Fruit fly (Drosophila melanogaster) whole organism, wandering third instar larva: ENCODE data around the gene Cdc6.

Experiments used
- Abd-B ChIP-seq: fragments of >200 bp; optimal IDR thresholded peaks from 2 replicates; lab custom pipeline; 2017; ENCODE audit warnings: missing biosample characterization, missing genetic modification characterization
- CG32264 ChIP-seq: fragments of 200-800 bp; sonication (Bioruptor generic); optimal IDR thresholded peaks from 2 replicates; lab custom pipeline; 2016; ENCODE audit warnings: missing biosample characterization, missing genetic modification characterization
- CrebA ChIP-seq: fragments of 200-800 bp; sonication (Bioruptor generic); optimal IDR thresholded peaks from 2 replicates; lab custom pipeline; 2016; ENCODE audit warnings: missing biosample characterization, mild to moderate bottlenecking, missing genetic modification characterization, borderline replicate concordance
- Dfd ChIP-seq: fragments of >200 bp; optimal IDR thresholded peaks from 2 replicates; lab custom pipeline; 2017; ENCODE audit warnings: missing biosample characterization, missing genetic modification characterization
- GATAd ChIP-seq: sonication (Bioruptor generic); optimal IDR thresholded peaks from 2 replicates; lab custom pipeline; 2016; ENCODE audit warnings: missing biosample characterization, missing genetic modification characterization
- HLH106 ChIP-seq: fragments of 200-800 bp; optimal IDR thresholded peaks from 3 replicates; lab custom pipeline; 2019; ENCODE audit warnings: missing biosample characterization, mild to moderate bottlenecking, missing genetic modification characterization, moderate library complexity
- Hnf4 ChIP-seq: fragments of 200-800 bp; sonication (Bioruptor generic); optimal IDR thresholded peaks from 2 replicates; lab custom pipeline; 2016; ENCODE audit warnings: missing biosample characterization, mild to moderate bottlenecking, missing genetic modification characterization
- Hr83 ChIP-seq: fragments of 200-300 bp; sonication (Bioruptor generic); optimal IDR thresholded peaks from 2 replicates; lab custom pipeline; 2016; ENCODE audit warnings: missing biosample characterization, mild to moderate bottlenecking, missing genetic modification characterization, moderate library complexity; ENCODE audit not compliant: poor library complexity, severe bottlenecking
- Jra ChIP-seq: sonication (Bioruptor generic); optimal IDR thresholded peaks from 2 replicates; lab custom pipeline; 2016; ENCODE audit warnings: missing biosample characterization, missing genetic modification characterization
- Mio ChIP-seq: sonication (Bioruptor generic); optimal IDR thresholded peaks from 2 replicates; lab custom pipeline; 2016; ENCODE audit warnings: missing biosample characterization, missing genetic modification characterization
- Myc ChIP-seq: fragments of >200 bp; optimal IDR thresholded peaks from 2 replicates; lab custom pipeline; 2017
- N ChIP-seq: fragments of >200 bp; optimal IDR thresholded peaks from 2 replicates; lab custom pipeline; 2018; ENCODE audit warnings: missing biosample characterization, missing external identifiers, missing genetic modification characterization
- OdsH ChIP-seq: fragments of 200-800 bp; sonication (Bioruptor generic); optimal IDR thresholded peaks from 2 replicates; lab custom pipeline; 2016; ENCODE audit warnings: missing biosample characterization, mild to moderate bottlenecking, missing genetic modification characterization
- Rel ChIP-seq, 2 experiments: fragments of 200-800 bp; sonication (Bioruptor generic) in 1 of 2; optimal IDR thresholded peaks; 2 replicates in 1 of 2; 3 replicates in 1 of 2; lab custom pipeline; 2016 to 2019; ENCODE audit warnings: mild to moderate bottlenecking in 2 of 2, missing biosample characterization in 2 of 2, missing genetic modification characterization in 2 of 2, moderate library complexity in 1 of 2
- Sp1 ChIP-seq: fragments of 200-800 bp; sonication (Bioruptor generic); optimal IDR thresholded peaks from 3 replicates; lab custom pipeline; 2019; ENCODE audit warnings: missing biosample characterization, mild to moderate bottlenecking, missing genetic modification characterization, moderate library complexity
- Vsx2 ChIP-seq: fragments of 200-300, 225-300 bp; sonication (Bioruptor generic); optimal IDR thresholded peaks from 2 replicates; lab custom pipeline; 2018; ENCODE audit warnings: missing biosample characterization, missing genetic modification characterization; ENCODE audit not compliant: partially characterized antibody
- br ChIP-seq: fragments of 200-800 bp; sonication (Bioruptor generic); optimal IDR thresholded peaks from 2 replicates; lab custom pipeline; 2016; ENCODE audit warnings: missing biosample characterization, missing genetic modification characterization
- dl ChIP-seq, 2 experiments: fragments of 175-275, 200-275 bp in 1 of 2; fragments of 200-275 bp in 1 of 2; sonication (Bioruptor generic); optimal IDR thresholded peaks; lab custom pipeline; 2018; ENCODE audit warnings: mild to moderate bottlenecking in 2 of 2, missing biosample characterization in 2 of 2, missing genetic modification characterization in 2 of 2, moderate library complexity in 2 of 2; ENCODE audit not compliant: partially characterized antibody in 2 of 2, insufficient read depth in 1 of 2
- dmrt93B ChIP-seq: fragments of 200-800 bp; sonication (Bioruptor generic); optimal IDR thresholded peaks from 2 replicates; lab custom pipeline; 2018; ENCODE audit warnings: missing biosample characterization, mild to moderate bottlenecking, missing genetic modification characterization
- dsf ChIP-seq: sonication (Bioruptor generic); optimal IDR thresholded peaks from 2 replicates; lab custom pipeline; 2016; ENCODE audit warnings: missing biosample characterization, missing genetic modification characterization, borderline replicate concordance
- ey ChIP-seq: fragments of 200-800 bp; sonication (Bioruptor generic); optimal IDR thresholded peaks from 2 replicates; lab custom pipeline; 2016; ENCODE audit warnings: missing biosample characterization, missing genetic modification characterization
- foxo ChIP-seq, 2 experiments: fragments of 200-800 bp; sonication (Bioruptor generic); optimal IDR thresholded peaks; 2 replicates in 1 of 2; 3 replicates in 1 of 2; lab custom pipeline; 2016 to 2017; ENCODE audit warnings: missing biosample characterization in 2 of 2, missing genetic modification characterization in 2 of 2
- fru ChIP-seq: fragments of 200-800 bp; sonication (Bioruptor generic); optimal IDR thresholded peaks from 3 replicates; lab custom pipeline; 2016; ENCODE audit warnings: missing biosample characterization, mild to moderate bottlenecking, missing genetic modification characterization
- h ChIP-seq: fragments of 200-800 bp; sonication (Bioruptor generic); optimal IDR thresholded peaks from 3 replicates; lab custom pipeline; 2016; ENCODE audit warnings: missing biosample characterization, mild to moderate bottlenecking, missing genetic modification characterization
- jim ChIP-seq: fragments of 175-275, 200-325 bp; sonication (Bioruptor generic); optimal IDR thresholded peaks from 2 replicates; lab custom pipeline; 2016; ENCODE audit warnings: missing biosample characterization, mild to moderate bottlenecking, missing genetic modification characterization
- lola ChIP-seq: fragments of >200 bp; optimal IDR thresholded peaks from 2 replicates; lab custom pipeline; 2017; ENCODE audit warnings: missing biosample characterization, missing genetic modification characterization
- pan ChIP-seq: fragments of >200 bp; optimal IDR thresholded peaks from 2 replicates; lab custom pipeline; 2017
- psq ChIP-seq: fragments of 200-800 bp; sonication (Bioruptor generic); optimal IDR thresholded peaks from 3 replicates; lab custom pipeline; 2017; ENCODE audit warnings: missing biosample characterization, mild to moderate bottlenecking, missing genetic modification characterization, moderate library complexity
- rgr ChIP-seq: fragments of 200-800 bp; sonication (Bioruptor generic); optimal IDR thresholded peaks from 3 replicates; lab custom pipeline; 2016; ENCODE audit warnings: missing biosample characterization, mild to moderate bottlenecking, missing genetic modification characterization
- sage ChIP-seq: fragments of 200-800 bp; sonication (Bioruptor generic); optimal IDR thresholded peaks from 2 replicates; lab custom pipeline; 2016; ENCODE audit warnings: missing biosample characterization, mild to moderate bottlenecking, missing genetic modification characterization
- sv ChIP-seq: fragments of 200-800 bp; sonication (Bioruptor generic); optimal IDR thresholded peaks from 3 replicates; lab custom pipeline; 2016; ENCODE audit warnings: missing biosample characterization, missing genetic modification characterization
- tai ChIP-seq: sonication (Bioruptor generic); optimal IDR thresholded peaks from 2 replicates; lab custom pipeline; 2016; ENCODE audit warnings: missing biosample characterization, missing genetic modification characterization
- usp ChIP-seq: fragments of >200 bp; optimal IDR thresholded peaks from 2 replicates; lab custom pipeline; 2017; ENCODE audit warnings: missing biosample characterization, missing genetic modification characterization

Cdc6 gene

dm6 chr3L:8633614-8634325 is at the start of gene Cdc6:
Gene Cdc6 (minus strand): TSS chr3L:8634069.
- TF ChIP-seq Jra (no peak), sage (GFP tag; lab: Kevin White, UChicago) (no peak), fru (no peak), GATAd (no peak), OdsH (GFP tag; lab: Kevin White, UChicago) (no peak), dmrt93B (GFP tag; lab: Kevin White, UChicago) (no peak), Hr83 (GFP tag; lab: Kevin White, UChicago) (no peak), Myc (lab: Kevin White, UChicago) (no peak), Abd-B (GFP tag; lab: Kevin White, UChicago) (no peak), tai (no peak), Hnf4 (GFP tag; lab: Kevin White, UChicago) (no peak), pan (no peak), jim (no peak), CG32264 (no peak), Dfd (no peak), CrebA (GFP tag; lab: Kevin White, UChicago) (no peak), dsf (GFP tag; lab: Kevin White, UChicago) (no peak), br (GFP tag; lab: Kevin White, UChicago) (no peak), Vsx2 (GFP tag; lab: Kevin White, UChicago) (no peak)
- TF ChIP-seq, all 38 proteins: peak for 0

dm6 chr3L:8682551-8683375 is 48.9 kb upstream of the Cdc6 start:
- no peak for TF ChIP-seq Sp1 (GFP tag; lab: Kevin White, UChicago)
- no peak for TF ChIP-seq dl (GFP tag; optimal IDR thresholded peaks at IDR 0.05; lab: Kevin White, UChicago; ENCODE audit: insufficient read depth in 1 of 2, partially characterized antibody in 2 of 2)
- peak; percentile 89 for TF ChIP-seq h (GFP tag; lab: Kevin White, UChicago)
- TF ChIP-seq foxo (GFP tag; optimal IDR thresholded peaks at IDR 0.05; lab: Kevin White, UChicago) = peak in 1 of 2 experiments; percentile 8
- TF ChIP-seq Abd-B (GFP tag; lab: Kevin White, UChicago) = no peak
- TF ChIP-seq CG32264 = no peak
- TF ChIP-seq Hnf4 (GFP tag; lab: Kevin White, UChicago) = peak; percentile 19
- TF ChIP-seq usp = no peak
- no peak for TF ChIP-seq CrebA (GFP tag; lab: Kevin White, UChicago)
- TF ChIP-seq ey = no peak
- TF ChIP-seq Dfd = no peak
- no peak for TF ChIP-seq sage (GFP tag; lab: Kevin White, UChicago)
- TF ChIP-seq Rel (GFP tag; optimal IDR thresholded peaks at IDR 0.05; lab: Kevin White, UChicago) = no peak
- TF ChIP-seq Rel (tag; optimal IDR thresholded peaks at IDR 0.05; lab: Kevin White, UChicago) = peak; percentile 73
- TF ChIP-seq HLH106 (tag; lab: Kevin White, UChicago) = no peak
- TF ChIP-seq GATAd = no peak
- TF ChIP-seq Jra = no peak
- no peak for TF ChIP-seq fru
- TF ChIP-seq N (GFP tag; lab: Kevin White, UChicago) = no peak
- no peak for TF ChIP-seq sv (GFP tag; lab: Kevin White, UChicago)
- no peak for TF ChIP-seq OdsH (GFP tag; lab: Kevin White, UChicago)
- TF ChIP-seq psq = peak; percentile 15
- no peak for TF ChIP-seq lola (GFP tag; lab: Kevin White, UChicago)
- TF ChIP-seq rgr (GFP tag; lab: Kevin White, UChicago) = no peak
- TF ChIP-seq jim = no peak
- no peak for TF ChIP-seq Hr83 (GFP tag; lab: Kevin White, UChicago)
- TF ChIP-seq dmrt93B (GFP tag; lab: Kevin White, UChicago) = no peak
- no peak for TF ChIP-seq Mio (GFP tag; lab: Kevin White, UChicago)
- no peak for TF ChIP-seq dsf (GFP tag; lab: Kevin White, UChicago)
- no peak for TF ChIP-seq tai
- TF ChIP-seq Vsx2 (GFP tag; lab: Kevin White, UChicago) = no peak
